Fruit fly (Drosophila melanogaster) whole organism, embryonic: Measurements from ENCODE around the gene RpL32.

Experiments
- Ada2b ChIP-seq: fragments of 200-800 bp; sonication (Bioruptor generic); IDR thresholded peaks from 2 replicates; pipeline ENCODE4 v1.3.6; 2022; ENCODE audit warnings: missing biosample characterization, missing genetic modification characterization
- Atf3 ChIP-seq: fragments of 200-800 bp; sonication (Bioruptor generic); optimal IDR thresholded peaks from 3 replicates; lab custom pipeline; 2016; ENCODE audit warnings: missing biosample characterization, missing genetic modification characterization
- CG1024 ChIP-seq: fragments of 200-800 bp; sonication (Bioruptor generic); IDR thresholded peaks from 2 replicates; pipeline ENCODE4 v1.3.6; 2022; ENCODE audit warnings: missing biosample characterization, missing genetic modification characterization
- CG10274 ChIP-seq: fragments of 200-800 bp; sonication (Bioruptor generic); optimal IDR thresholded peaks from 3 replicates; lab custom pipeline; 2017; ENCODE audit warnings: missing biosample characterization, mild to moderate bottlenecking, missing genetic modification characterization
- CG10321 ChIP-seq: fragments of 200-800 bp; sonication (Bioruptor generic); IDR thresholded peaks from 2 replicates; pipeline ENCODE4 v1.3.6; 2022; ENCODE audit warnings: missing biosample characterization, missing genetic modification characterization
- CG11093 ChIP-seq: fragments of 200-800 bp; sonication (Bioruptor generic); IDR thresholded peaks from 3 replicates; pipeline ENCODE4 v1.3.6; 2022; ENCODE audit warnings: missing biosample characterization, missing genetic modification characterization
- CG12299 ChIP-seq: fragments of 200-800 bp; sonication (Bioruptor generic); optimal IDR thresholded peaks from 2 replicates; lab custom pipeline; 2018; ENCODE audit warnings: missing biosample characterization, mild to moderate bottlenecking, missing genetic modification characterization
- CG12391 ChIP-seq: fragments of 200-800 bp; sonication (Bioruptor generic); optimal IDR thresholded peaks from 3 replicates; lab custom pipeline; 2018; ENCODE audit warnings: missing biosample characterization, mild to moderate bottlenecking, missing genetic modification characterization, moderate library complexity
- CG13424 ChIP-seq: fragments of 200-800 bp; sonication (Bioruptor generic); optimal IDR thresholded peaks from 2 replicates; lab custom pipeline; 2019; ENCODE audit warnings: missing biosample characterization, mild to moderate bottlenecking, missing genetic modification characterization, moderate library complexity
- CG13894 ChIP-seq: fragments of 200-800 bp; sonication (Bioruptor generic); optimal IDR thresholded peaks from 3 replicates; lab custom pipeline; 2018; ENCODE audit warnings: missing biosample characterization, mild to moderate bottlenecking, missing genetic modification characterization, moderate library complexity
- CG1602 ChIP-seq: fragments of 200-800 bp; sonication (Bioruptor generic); optimal IDR thresholded peaks from 3 replicates; lab custom pipeline; 2016; ENCODE audit warnings: missing biosample characterization, missing genetic modification characterization
- CG17186 ChIP-seq: fragments of 200-800 bp; sonication (Bioruptor generic); optimal IDR thresholded peaks from 3 replicates; lab custom pipeline; 2017; ENCODE audit warnings: missing biosample characterization, missing genetic modification reagents, missing genetic modification characterization
- CG17829 ChIP-seq: fragments of 200-800 bp; optimal IDR thresholded peaks from 2 replicates; lab custom pipeline; 2019; ENCODE audit warnings: missing biosample characterization, mild to moderate bottlenecking, missing genetic modification characterization, moderate library complexity
- CG18476 ChIP-seq: fragments of 200-800 bp; sonication (Bioruptor generic); optimal IDR thresholded peaks from 2 replicates; lab custom pipeline; 2016; ENCODE audit warnings: missing biosample characterization, mild to moderate bottlenecking, missing genetic modification characterization
- CG18619 ChIP-seq: fragments of 200-800 bp; sonication (Bioruptor generic); optimal IDR thresholded peaks from 3 replicates; lab custom pipeline; 2017; ENCODE audit warnings: missing biosample characterization, mild to moderate bottlenecking, missing genetic modification characterization
- CG2116 ChIP-seq: fragments of 200-800 bp; sonication (Bioruptor generic); optimal IDR thresholded peaks from 3 replicates; lab custom pipeline; 2018; ENCODE audit warnings: missing biosample characterization, mild to moderate bottlenecking, missing genetic modification characterization
- CG2678 ChIP-seq: fragments of 200-800 bp; sonication (Bioruptor generic); optimal IDR thresholded peaks from 3 replicates; lab custom pipeline; 2019; ENCODE audit warnings: missing biosample characterization, mild to moderate bottlenecking, missing genetic modification characterization, moderate library complexity
- CG32772 ChIP-seq: fragments of 200-800 bp; sonication (Bioruptor generic); IDR thresholded peaks from 2 replicates; pipeline ENCODE4 v1.3.6; 2022; ENCODE audit warnings: missing biosample characterization, missing genetic modification characterization
- CG42726 ChIP-seq: fragments of 200-800 bp; sonication (Bioruptor generic); IDR thresholded peaks from 2 replicates; pipeline ENCODE4 v1.3.6; 2022; ENCODE audit warnings: missing biosample characterization, missing genetic modification characterization; ENCODE audit not compliant: partially characterized antibody
- CG6683 ChIP-seq: fragments of 200-800 bp; sonication (Bioruptor generic); optimal IDR thresholded peaks from 2 replicates; lab custom pipeline; 2017; ENCODE audit warnings: missing biosample characterization, mild to moderate bottlenecking, missing genetic modification characterization, missing genetic modification reagents
- CG7556 ChIP-seq: fragments of 200-800 bp; sonication (Bioruptor generic); optimal IDR thresholded peaks from 2 replicates; lab custom pipeline; 2017; ENCODE audit warnings: missing biosample characterization, mild to moderate bottlenecking, missing genetic modification characterization
- CG8281 ChIP-seq: fragments of 200-800 bp; sonication (Bioruptor generic); optimal IDR thresholded peaks from 2 replicates; lab custom pipeline; 2018; ENCODE audit warnings: missing biosample characterization, mild to moderate bottlenecking, missing genetic modification characterization, moderate library complexity
- CG9609 ChIP-seq: fragments of 200-800 bp; sonication (Bioruptor generic); optimal IDR thresholded peaks from 3 replicates; lab custom pipeline; 2016; ENCODE audit warnings: missing biosample characterization, missing genetic modification characterization
- CG9932 ChIP-seq: fragments of 200-800 bp; sonication (Bioruptor generic); IDR thresholded peaks from 2 replicates; pipeline ENCODE4 v1.3.6; 2022; ENCODE audit warnings: missing biosample characterization, missing genetic modification characterization
- D ChIP-seq, 2 experiments: fragments of 200-800 bp in 1 of 2; fragments of >200 bp in 1 of 2; sonication (Bioruptor generic) in 1 of 2; optimal IDR thresholded peaks; 2 replicates in 1 of 2; 3 replicates in 1 of 2; lab custom pipeline; 2017; ENCODE audit warnings: mild to moderate bottlenecking in 1 of 2, missing biosample characterization in 1 of 2, missing genetic modification characterization in 1 of 2, missing genetic modification reagents in 1 of 2
- Doc2 ChIP-seq: fragments of 200-800 bp; sonication (Bioruptor generic); IDR thresholded peaks from 2 replicates; pipeline ENCODE4 v1.3.6; 2022; ENCODE audit warnings: missing biosample characterization, missing genetic modification characterization
- Ets97D ChIP-seq: fragments of 200-800 bp; sonication (Bioruptor generic); optimal IDR thresholded peaks from 3 replicates; lab custom pipeline; 2016; ENCODE audit warnings: missing biosample characterization, missing genetic modification characterization
- Fer3 ChIP-seq: fragments of 200-800 bp; sonication (Bioruptor generic); optimal IDR thresholded peaks from 2 replicates; lab custom pipeline; 2018; ENCODE audit warnings: missing biosample characterization, mild to moderate bottlenecking, missing genetic modification characterization, moderate library complexity
- Hsf ChIP-seq: fragments of 200-800 bp; sonication (Bioruptor generic); optimal IDR thresholded peaks from 3 replicates; lab custom pipeline; 2016; ENCODE audit warnings: missing biosample characterization, missing genetic modification characterization
- Neu2 ChIP-seq: fragments of 200-800 bp; sonication (Bioruptor generic); optimal IDR thresholded peaks from 3 replicates; lab custom pipeline; 2016; ENCODE audit warnings: missing biosample characterization, missing genetic modification characterization, borderline replicate concordance
- Nf-YB ChIP-seq: fragments of 200-800 bp; sonication (Bioruptor generic); optimal IDR thresholded peaks from 3 replicates; lab custom pipeline; 2019; ENCODE audit warnings: missing biosample characterization, mild to moderate bottlenecking, missing genetic modification characterization, moderate library complexity
- Spps ChIP-seq: fragments of 200-800 bp; sonication (Bioruptor generic); optimal IDR thresholded peaks from 2 replicates; lab custom pipeline; 2018; ENCODE audit warnings: missing biosample characterization, mild to moderate bottlenecking, missing genetic modification characterization
- Stat92E ChIP-seq, 3 experiments: fragments of >200 bp in 2 of 3; fragments of 200-800 bp in 1 of 3; sonication (Bioruptor generic) in 1 of 3; optimal IDR thresholded peaks; 2 replicates each; lab custom pipeline; 2017 to 2019; ENCODE audit warnings: missing biosample characterization in 3 of 3, missing genetic modification characterization in 3 of 3, mild to moderate bottlenecking in 1 of 3, moderate library complexity in 1 of 3
- Taf1 ChIP-seq: fragments of 200-800 bp; sonication (Bioruptor generic); IDR thresholded peaks from 2 replicates; pipeline ENCODE4 v1.3.6; 2022; ENCODE audit warnings: missing biosample characterization, missing genetic modification characterization
- ab ChIP-seq: fragments of 200-800 bp; sonication (Bioruptor generic); optimal IDR thresholded peaks from 2 replicates; lab custom pipeline; 2016; ENCODE audit warnings: missing biosample characterization, missing genetic modification characterization
- al ChIP-seq: fragments of 200-800 bp; sonication (Bioruptor generic); IDR thresholded peaks from 2 replicates; pipeline ENCODE4 v1.3.6; 2022; ENCODE audit warnings: missing biosample characterization, missing genetic modification characterization
- ap ChIP-seq: fragments of 200-800 bp; sonication (Bioruptor generic); IDR thresholded peaks from 2 replicates; pipeline ENCODE4 v1.3.6; 2022; ENCODE audit warnings: missing biosample characterization, missing genetic modification characterization
- ara ChIP-seq: fragments of 200-800 bp; sonication (Bioruptor generic); IDR thresholded peaks from 2 replicates; pipeline ENCODE4 v1.3.6; 2022; ENCODE audit warnings: missing biosample characterization, missing genetic modification characterization
- chif ChIP-seq, 2 experiments: fragments of 200-800 bp; sonication (Bioruptor generic); optimal IDR thresholded peaks; 3 replicates each; lab custom pipeline; 2016; ENCODE audit warnings: missing biosample characterization in 2 of 2, missing genetic modification characterization in 2 of 2
- crp ChIP-seq, 2 experiments: fragments of 200-800 bp; sonication (Bioruptor generic); optimal IDR thresholded peaks; 2 replicates in 1 of 2; 3 replicates in 1 of 2; lab custom pipeline; 2017; ENCODE audit warnings: missing biosample characterization in 2 of 2, missing genetic modification characterization in 2 of 2, mild to moderate bottlenecking in 1 of 2, moderate library complexity in 1 of 2
- dysf ChIP-seq: fragments of 200-800 bp; sonication (Bioruptor generic); IDR thresholded peaks from 3 replicates; pipeline ENCODE4 v1.3.6; 2022; ENCODE audit warnings: missing biosample characterization, missing genetic modification characterization
- hth ChIP-seq: fragments of >200 bp; optimal IDR thresholded peaks from 2 replicates; lab custom pipeline; 2017; ENCODE audit warnings: inconsistent platforms
- ind ChIP-seq: fragments of 200-800 bp; sonication (Bioruptor generic); optimal IDR thresholded peaks from 3 replicates; lab custom pipeline; 2016; ENCODE audit warnings: missing biosample characterization, missing genetic modification characterization
- odd ChIP-seq: fragments of 200-800 bp; sonication (Bioruptor generic); optimal IDR thresholded peaks from 2 replicates; lab custom pipeline; 2017; ENCODE audit warnings: missing biosample characterization, mild to moderate bottlenecking, missing genetic modification characterization
- sc ChIP-seq, 3 experiments: fragments of >200 bp in 2 of 3; fragments of 200-800 bp in 1 of 3; sonication (Bioruptor generic) in 1 of 3; optimal IDR thresholded peaks; 2 replicates in 2 of 3; 3 replicates in 1 of 3; lab custom pipeline; 2017; ENCODE audit warnings: mild to moderate bottlenecking in 1 of 3, missing biosample characterization in 1 of 3, missing genetic modification characterization in 1 of 3, missing genetic modification reagents in 1 of 3
- sna ChIP-seq: fragments of 200-800 bp; sonication (Bioruptor generic); IDR thresholded peaks from 2 replicates; pipeline ENCODE4 v1.3.6; 2022; ENCODE audit warnings: missing biosample characterization, missing genetic modification characterization; ENCODE audit not compliant: partially characterized antibody
- tio ChIP-seq: fragments of 200-800 bp; sonication (Bioruptor generic); optimal IDR thresholded peaks from 2 replicates; lab custom pipeline; 2017; ENCODE audit warnings: missing biosample characterization, missing genetic modification characterization, inconsistent platforms
- trem ChIP-seq: fragments of 200-800 bp; optimal IDR thresholded peaks from 3 replicates; lab custom pipeline; 2019; ENCODE audit warnings: missing biosample characterization, mild to moderate bottlenecking, missing genetic modification characterization, moderate library complexity
- vvl ChIP-seq: fragments of 200-800 bp; sonication (Bioruptor generic); IDR thresholded peaks from 2 replicates; pipeline ENCODE4 v1.3.6; 2022; ENCODE audit warnings: missing biosample characterization, missing genetic modification characterization
- zfh2 ChIP-seq: fragments of 200-800 bp; sonication (Bioruptor generic); optimal IDR thresholded peaks from 2 replicates; lab custom pipeline; 2016; ENCODE audit warnings: missing biosample characterization, missing genetic modification characterization

Gene RpL32

dm6 chr3R:30076088-30076487 lies 30.1 kb upstream of the RpL32 start (continued):
- no peak for TF ChIP-seq Doc2
- no peak for TF ChIP-seq ara (GFP tag; lab: Robert Waterston, UW)
- TF ChIP-seq tio (GFP tag; lab: Kevin White, UChicago): no peak
- TF ChIP-seq CG13424: no peak
- peak; percentile 10 for TF ChIP-seq CG12391 (tag; lab: Kevin White, UChicago)
- TF ChIP-seq CG9932 (GFP tag; lab: Robert Waterston, UW): no peak
- TF ChIP-seq trem (tag; lab: Kevin White, UChicago): no peak
- no peak for TF ChIP-seq CG18476 (GFP tag; lab: Kevin White, UChicago)
- TF ChIP-seq CG6683 (GFP tag; lab: Kevin White, UChicago): no peak
- no peak for TF ChIP-seq Stat92E (GFP tag; optimal IDR thresholded peaks at IDR 0.05; lab: Kevin White, UChicago)
- TF ChIP-seq Taf1 (GFP tag; lab: Robert Waterston, UW): no peak
- TF ChIP-seq CG13894 (tag; lab: Kevin White, UChicago): no peak
- TF ChIP-seq ind (GFP tag; lab: Kevin White, UChicago): no peak
- no peak for TF ChIP-seq CG7556 (GFP tag; lab: Kevin White, UChicago)
- no peak for TF ChIP-seq CG32772
- TF ChIP-seq CG1024 (GFP tag; lab: Robert Waterston, UW): no peak
- TF ChIP-seq hth (lab: Kevin White, UChicago): no peak
- no peak for TF ChIP-seq Atf3
- TF ChIP-seq ab (GFP tag; lab: Kevin White, UChicago): no peak
- TF ChIP-seq CG1602 (GFP tag; lab: Kevin White, UChicago): no peak
- no peak for TF ChIP-seq CG10321
- no peak for TF ChIP-seq al (GFP tag; lab: Robert Waterston, UW)
- no peak for TF ChIP-seq CG8281 (tag; lab: Kevin White, UChicago)
- no peak for TF ChIP-seq CG42726
- peak; percentile 6 for TF ChIP-seq CG17829
- TF ChIP-seq chif (GFP tag; optimal IDR thresholded peaks at IDR 0.05; lab: Kevin White, UChicago): peak in 1 of 2 experiments; percentile 41
- TF ChIP-seq Neu2 (GFP tag; lab: Kevin White, UChicago): no peak
- TF ChIP-seq zfh2: no peak
- no peak for TF ChIP-seq Spps
- no peak for TF ChIP-seq CG12299 (tag; lab: Kevin White, UChicago)
- no peak for TF ChIP-seq CG11093 (GFP tag; lab: Robert Waterston, UW)
- TF ChIP-seq D (optimal IDR thresholded peaks at IDR 0.05; lab: Kevin White, UChicago): no peak
- peak; percentile 8 for TF ChIP-seq D (GFP tag; optimal IDR thresholded peaks at IDR 0.05; lab: Kevin White, UChicago)
- TF ChIP-seq vvl (GFP tag; lab: Robert Waterston, UW): no peak
- no peak for TF ChIP-seq CG2678 (tag; lab: Kevin White, UChicago)
- no peak for TF ChIP-seq CG2116 (GFP tag; lab: Kevin White, UChicago)
- no peak for TF ChIP-seq sna
- TF ChIP-seq ap (GFP tag; lab: Robert Waterston, UW): no peak
- no peak for TF ChIP-seq CG17186 (GFP tag; lab: Kevin White, UChicago)
- TF ChIP-seq Ada2b: no peak
- TF ChIP-seq Fer3 (tag; lab: Kevin White, UChicago): no peak
- no peak for TF ChIP-seq CG18619 (GFP tag; lab: Kevin White, UChicago)
- TF ChIP-seq dysf (GFP tag; lab: Robert Waterston, UW): 0 out of 3 replicates have a peak, but pooled peaks have one; percentile 13
- TF ChIP-seq CG10274 (GFP tag; lab: Kevin White, UChicago): no peak
- TF ChIP-seq CG9609 (GFP tag; lab: Kevin White, UChicago): no peak
- TF ChIP-seq Nf-YB (GFP tag; lab: Kevin White, UChicago): no peak
- no peak for TF ChIP-seq sc (optimal IDR thresholded peaks at IDR 0.05; lab: Kevin White, UChicago)
- TF ChIP-seq sc (GFP tag; optimal IDR thresholded peaks at IDR 0.05; lab: Kevin White, UChicago): no peak
- peak; percentile 22 for TF ChIP-seq Hsf (GFP tag; lab: Kevin White, UChicago)
- TF ChIP-seq odd (GFP tag; lab: Kevin White, UChicago): no peak
- no peak for TF ChIP-seq crp (GFP tag; optimal IDR thresholded peaks at IDR 0.05; lab: Kevin White, UChicago)
- TF ChIP-seq Ets97D: no peak
